Comparison of ENCODE assay signal across 4 fruit fly cellular contexts in the genomic region with DNA sequence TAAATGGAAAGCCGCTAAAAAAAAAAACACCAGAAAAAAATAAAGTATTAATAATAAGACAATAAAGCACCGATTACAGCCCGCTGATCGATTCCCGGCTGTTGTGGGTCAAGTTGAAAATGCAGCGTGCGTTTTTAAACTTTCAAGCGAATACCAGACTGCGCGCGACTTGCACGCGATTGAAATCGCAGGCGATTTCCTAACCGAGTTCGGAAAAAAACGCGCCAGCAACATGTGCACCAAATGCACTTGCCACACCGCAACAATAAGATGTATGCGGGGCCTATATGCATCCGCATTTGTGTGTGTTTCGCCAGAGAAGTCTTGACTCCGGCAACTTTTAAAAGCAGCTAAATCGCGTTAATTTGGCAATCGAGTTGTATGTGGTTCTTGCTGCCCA.
TF ChIP-seq lines count a peak whose summit lies in the region.

No protein-coding gene starts in this region.

- TF ChIP-seq CTCF in whole organism, embryonic (GFP tag; optimal IDR thresholded peaks at IDR 0.05; lab: Kevin White, UChicago), result no peak

TF ChIP-seq in whole organism, embryonic, 481 proteins besides CTCF, POLR2A, EP300 and RAD21:
- TF ChIP-seq CG12744 (GFP tag; optimal IDR thresholded peaks at IDR 0.05; lab: Kevin White, UChicago) (no peak), ken (GFP tag; IDR thresholded peaks at IDR 0.05; lab: Robert Waterston, UW) (0 out of 3 replicates have a peak, but pooled peaks have one; percentile 47), CG1602 (GFP tag; optimal IDR thresholded peaks at IDR 0.05; lab: Kevin White, UChicago) (no peak), Lpt (GFP tag; optimal IDR thresholded peaks at IDR 0.05; lab: Kevin White, UChicago) (no peak), CG8359 (GFP tag; optimal IDR thresholded peaks at IDR 0.05; lab: Kevin White, UChicago; ENCODE audit: borderline replicate concordance) (peak; percentile 99)

TF ChIP-seq in whole organism, prepupa, 60 proteins besides CTCF, POLR2A, EP300 and RAD21:
- TF ChIP-seq acj6 (GFP tag; optimal IDR thresholded peaks at IDR 0.05; lab: Kevin White, UChicago) (no peak), Sox102F (GFP tag; optimal IDR thresholded peaks at IDR 0.05; lab: Kevin White, UChicago) (no peak), CG11294 (GFP tag; IDR thresholded peaks at IDR 0.05; lab: Robert Waterston, UW) (no peak), CG8119 (GFP tag; IDR thresholded peaks at IDR 0.05; lab: Robert Waterston, UW) (0 out of 3 replicates have a peak, but pooled peaks have one; percentile 20), CG7368 (GFP tag; optimal IDR thresholded peaks at IDR 0.05; lab: Kevin White, UChicago) (no peak), ss (GFP tag; optimal IDR thresholded peaks at IDR 0.05; lab: Kevin White, UChicago) (no peak), Eip75B (GFP tag; optimal IDR thresholded peaks at IDR 0.05; lab: Kevin White, UChicago) (no peak), Met (GFP tag; optimal IDR thresholded peaks at IDR 0.05; lab: Kevin White, UChicago) (no peak), Sox14 (GFP tag; optimal IDR thresholded peaks at IDR 0.05; lab: Kevin White, UChicago) (no peak), Eip93F (GFP tag; optimal IDR thresholded peaks at IDR 0.05; lab: Kevin White, UChicago) (no peak), eg (GFP tag; IDR thresholded peaks at IDR 0.05; lab: Robert Waterston, UW) (peak; percentile 38; the same call in 1 of the 3 replicates), pdm3 (GFP tag; optimal IDR thresholded peaks at IDR 0.05; lab: Kevin White, UChicago) (no peak), cyc (GFP tag; optimal IDR thresholded peaks at IDR 0.05; lab: Kevin White, UChicago) (no peak), CG9139 (GFP tag; optimal IDR thresholded peaks at IDR 0.05; lab: Kevin White, UChicago) (no peak), CG6854 (GFP tag; optimal IDR thresholded peaks at IDR 0.05; lab: Kevin White, UChicago) (no peak), CG6276 (GFP tag; optimal IDR thresholded peaks at IDR 0.05; lab: Kevin White, UChicago) (no peak), Hr39 (GFP tag; optimal IDR thresholded peaks at IDR 0.05; lab: Kevin White, UChicago) (no peak), CG10669 (GFP tag; optimal IDR thresholded peaks at IDR 0.05; lab: Kevin White, UChicago) (no peak)
TF ChIP-seq in whole organism, prepupa: peak in this region for 2.

TF ChIP-seq in whole organism, pupa, 21 proteins besides CTCF, POLR2A, EP300 and RAD21:
- TF ChIP-seq D1 (tag; optimal IDR thresholded peaks at IDR 0.05; lab: Kevin White, UChicago) (no peak), CG4496 (GFP tag; IDR thresholded peaks at IDR 0.05; lab: Robert Waterston, UW) (0 out of 3 replicates have a peak, but pooled peaks have one; percentile 8)

TF ChIP-seq in whole organism, wandering third instar larva, 38 proteins besides CTCF, POLR2A, EP300 and RAD21:
- TF ChIP-seq Myc (optimal IDR thresholded peaks at IDR 0.05; lab: Kevin White, UChicago) (peak; percentile 38), CG9705 (GFP tag; optimal IDR thresholded peaks at IDR 0.05; lab: Kevin White, UChicago) (no peak)
